In genomic region chrII:7102288-7102687, ce11 we compare ENCODE assay signal across 5 worm cellular contexts.
TF ChIP-seq lines count a peak whose summit lies in the region.

No protein-coding gene starts in this region.

TF ChIP-seq in whole organism, L1 larva, 84 proteins besides CTCF, POLR2A, EP300 and RAD21 (continues in another document):
- TF ChIP-seq snu-23 (GFP tag; optimal IDR thresholded peaks at IDR 0.05; lab: Kevin White, UChicago) (peak; percentile 22), tbx-2 (tag; optimal IDR thresholded peaks at IDR 0.05; lab: Kevin White, UChicago) (no peak), lin-15B (tag; optimal IDR thresholded peaks at IDR 0.05; lab: Kevin White, UChicago) (no peak), skn-1 (tag; optimal IDR thresholded peaks at IDR 0.05; lab: Kevin White, UChicago) (no peak), unc-130 (tag; optimal IDR thresholded peaks at IDR 0.05; lab: Kevin White, UChicago) (no peak), ztf-4 (tag; optimal IDR thresholded peaks at IDR 0.05; lab: Kevin White, UChicago) (no peak), nhr-12 (tag; optimal IDR thresholded peaks at IDR 0.05; lab: Kevin White, UChicago) (no peak), egl-27 (tag; optimal IDR thresholded peaks at IDR 0.05; lab: Kevin White, UChicago) (no peak), vab-15 (tag; optimal IDR thresholded peaks at IDR 0.05; lab: Kevin White, UChicago) (no peak), ceh-90 (tag; optimal IDR thresholded peaks at IDR 0.05; lab: Kevin White, UChicago) (no peak), ceh-8 (GFP tag; optimal IDR thresholded peaks at IDR 0.05; lab: Kevin White, UChicago) (no peak), lin-13 (GFP tag; optimal IDR thresholded peaks at IDR 0.05; lab: Kevin White, UChicago) (no peak), lin-14 (GFP tag; optimal IDR thresholded peaks at IDR 0.05; lab: Kevin White, UChicago) (no peak), pag-3 (tag; optimal IDR thresholded peaks at IDR 0.05; lab: Kevin White, UChicago; ENCODE audit: borderline replicate concordance, insufficient read depth) (no peak), lin-35 (GFP tag; optimal IDR thresholded peaks at IDR 0.05; lab: Kevin White, UChicago) (no peak), nhr-71 (tag; optimal IDR thresholded peaks at IDR 0.05; lab: Kevin White, UChicago) (peak; percentile 21), sox-4 (tag; optimal IDR thresholded peaks at IDR 0.05; lab: Kevin White, UChicago) (no peak), unc-98 (GFP tag; IDR thresholded peaks at IDR 0.05; lab: Robert Waterston, UW) (no peak), hlh-17 (GFP tag; optimal IDR thresholded peaks at IDR 0.05; lab: Kevin White, UChicago; ENCODE audit: borderline replicate concordance) (no peak)

TF ChIP-seq in whole organism, L2 larva, 48 proteins besides CTCF, POLR2A, EP300 and RAD21:
- TF ChIP-seq ama-1 (optimal IDR thresholded peaks at IDR 0.05; lab: Kevin White, UChicago) (no peak), aly-2 (tag; optimal IDR thresholded peaks at IDR 0.05; lab: Kevin White, UChicago) (no peak), nhr-129 (tag; optimal IDR thresholded peaks at IDR 0.05; lab: Kevin White, UChicago) (peak; percentile 30), lsy-2 (tag; optimal IDR thresholded peaks at IDR 0.05; lab: Kevin White, UChicago) (peak in 1 of 2 experiments; percentile 18), elt-1 (tag; optimal IDR thresholded peaks at IDR 0.05; lab: Kevin White, UChicago) (no peak)

TF ChIP-seq in whole organism, L3 larva, 47 proteins besides CTCF, POLR2A, EP300 and RAD21:
- TF ChIP-seq egl-5 (tag; optimal IDR thresholded peaks at IDR 0.05; lab: Kevin White, UChicago) (no peak), nhr-25 (tag; optimal IDR thresholded peaks at IDR 0.05; lab: Kevin White, UChicago) (peak; percentile 2), lin-15B (tag; optimal IDR thresholded peaks at IDR 0.05; lab: Kevin White, UChicago) (peak; percentile 6), nhr-12 (tag; optimal IDR thresholded peaks at IDR 0.05; lab: Kevin White, UChicago) (no peak), ama-1 (optimal IDR thresholded peaks at IDR 0.05; lab: Kevin White, UChicago) (no peak), R02D3.7 (tag; optimal IDR thresholded peaks at IDR 0.05; lab: Kevin White, UChicago) (no peak), nhr-76 (tag; optimal IDR thresholded peaks at IDR 0.05; lab: Kevin White, UChicago) (no peak), lsy-12 (tag; optimal IDR thresholded peaks at IDR 0.05; lab: Kevin White, UChicago) (no peak)

TF ChIP-seq in whole organism, L4 larva, 104 proteins besides CTCF, POLR2A, EP300 and RAD21:
- no peak for TF ChIP-seq daf-8 (GFP tag; IDR thresholded peaks at IDR 0.05; lab: Robert Waterston, UW)
- TF ChIP-seq hlh-11 (tag; optimal IDR thresholded peaks at IDR 0.05; lab: Kevin White, UChicago), result peak; percentile 16
- TF ChIP-seq hif-1 (tag; optimal IDR thresholded peaks at IDR 0.05; lab: Kevin White, UChicago), result peak in 1 of 2 experiments; percentile 99
- TF ChIP-seq madf-5 (GFP tag; IDR thresholded peaks at IDR 0.05; lab: Robert Waterston, UW), result no peak
- TF ChIP-seq nhr-28 (tag; optimal IDR thresholded peaks at IDR 0.05; lab: Kevin White, UChicago), result peak; percentile 25
- TF ChIP-seq lsy-2 (tag; optimal IDR thresholded peaks at IDR 0.05; lab: Kevin White, UChicago), result peak in 1 of 2 experiments; percentile 47
- TF ChIP-seq hmg-1.1 (GFP tag; IDR thresholded peaks at IDR 0.05; lab: Robert Waterston, UW), result peak; percentile 14; the same call in 1 of the 2 replicates
- no peak for TF ChIP-seq daf-19 (GFP tag; conservative IDR thresholded peaks at IDR 0.05; lab: Robert Waterston, UW)
- TF ChIP-seq dmd-6 (GFP tag; IDR thresholded peaks at IDR 0.05; lab: Robert Waterston, UW), result peak; percentile 41
- no peak for TF ChIP-seq nhr-111 (GFP tag; optimal IDR thresholded peaks at IDR 0.05; lab: Kevin White, UChicago)
- TF ChIP-seq daf-16 (GFP tag; optimal IDR thresholded peaks at IDR 0.05; lab: Kevin White, UChicago), result no peak
- TF ChIP-seq daf-16 (tag; optimal IDR thresholded peaks at IDR 0.05; lab: Kevin White, UChicago), result no peak
- no peak for TF ChIP-seq fos-1 (tag; optimal IDR thresholded peaks at IDR 0.05; lab: Kevin White, UChicago)

TF ChIP-seq in whole organism, young adult, 124 proteins besides CTCF, POLR2A, EP300 and RAD21:
- TF ChIP-seq nhr-80 (tag; optimal IDR thresholded peaks at IDR 0.05; lab: Kevin White, UChicago) (peak; percentile 30), F10E7.11 (tag; optimal IDR thresholded peaks at IDR 0.05; lab: Kevin White, UChicago) (no peak)
TF ChIP-seq in whole organism, young adult: peak in this region for 1.
